Fruit fly (Drosophila melanogaster) whole organism, wandering third instar larva: Measurements from ENCODE around the gene CAH7.

Experiments used
- Abd-B ChIP-seq: fragments of >200 bp; optimal IDR thresholded peaks from 2 replicates; lab custom pipeline; 2017; ENCODE audit warnings: missing biosample characterization, missing genetic modification characterization
- CG32264 ChIP-seq: fragments of 200-800 bp; sonication (Bioruptor generic); optimal IDR thresholded peaks from 2 replicates; lab custom pipeline; 2016; ENCODE audit warnings: missing biosample characterization, missing genetic modification characterization
- CG9705 ChIP-seq: fragments of 200-800 bp; sonication (Bioruptor generic); optimal IDR thresholded peaks from 2 replicates; lab custom pipeline; 2018; ENCODE audit warnings: missing biosample characterization, mild to moderate bottlenecking, missing genetic modification characterization
- Dfd ChIP-seq: fragments of >200 bp; optimal IDR thresholded peaks from 2 replicates; lab custom pipeline; 2017; ENCODE audit warnings: missing biosample characterization, missing genetic modification characterization
- Dif ChIP-seq: fragments of 200-275, 200-300 bp; sonication (Bioruptor generic); optimal IDR thresholded peaks from 2 replicates; lab custom pipeline; 2018; ENCODE audit warnings: missing biosample characterization, missing genetic modification characterization; ENCODE audit not compliant: partially characterized antibody
- GATAd ChIP-seq: sonication (Bioruptor generic); optimal IDR thresholded peaks from 2 replicates; lab custom pipeline; 2016; ENCODE audit warnings: missing biosample characterization, missing genetic modification characterization
- HLH106 ChIP-seq: fragments of 200-800 bp; optimal IDR thresholded peaks from 3 replicates; lab custom pipeline; 2019; ENCODE audit warnings: missing biosample characterization, mild to moderate bottlenecking, missing genetic modification characterization, moderate library complexity
- Hnf4 ChIP-seq: fragments of 200-800 bp; sonication (Bioruptor generic); optimal IDR thresholded peaks from 2 replicates; lab custom pipeline; 2016; ENCODE audit warnings: missing biosample characterization, mild to moderate bottlenecking, missing genetic modification characterization
- Hr78 ChIP-seq: fragments of >200 bp; optimal IDR thresholded peaks from 2 replicates; lab custom pipeline; 2017; ENCODE audit warnings: missing biosample characterization, missing genetic modification characterization
- Jra ChIP-seq: sonication (Bioruptor generic); optimal IDR thresholded peaks from 2 replicates; lab custom pipeline; 2016; ENCODE audit warnings: missing biosample characterization, missing genetic modification characterization
- Mio ChIP-seq: sonication (Bioruptor generic); optimal IDR thresholded peaks from 2 replicates; lab custom pipeline; 2016; ENCODE audit warnings: missing biosample characterization, missing genetic modification characterization
- Myc ChIP-seq: fragments of >200 bp; optimal IDR thresholded peaks from 2 replicates; lab custom pipeline; 2017
- N ChIP-seq: fragments of >200 bp; optimal IDR thresholded peaks from 2 replicates; lab custom pipeline; 2018; ENCODE audit warnings: missing biosample characterization, missing external identifiers, missing genetic modification characterization
- OdsH ChIP-seq: fragments of 200-800 bp; sonication (Bioruptor generic); optimal IDR thresholded peaks from 2 replicates; lab custom pipeline; 2016; ENCODE audit warnings: missing biosample characterization, mild to moderate bottlenecking, missing genetic modification characterization
- Rel ChIP-seq, 2 experiments: fragments of 200-800 bp; sonication (Bioruptor generic) in 1 of 2; optimal IDR thresholded peaks; 2 replicates in 1 of 2; 3 replicates in 1 of 2; lab custom pipeline; 2016 to 2019; ENCODE audit warnings: mild to moderate bottlenecking in 2 of 2, missing biosample characterization in 2 of 2, missing genetic modification characterization in 2 of 2, moderate library complexity in 1 of 2
- Sp1 ChIP-seq: fragments of 200-800 bp; sonication (Bioruptor generic); optimal IDR thresholded peaks from 3 replicates; lab custom pipeline; 2019; ENCODE audit warnings: missing biosample characterization, mild to moderate bottlenecking, missing genetic modification characterization, moderate library complexity
- Vsx2 ChIP-seq: fragments of 200-300, 225-300 bp; sonication (Bioruptor generic); optimal IDR thresholded peaks from 2 replicates; lab custom pipeline; 2018; ENCODE audit warnings: missing biosample characterization, missing genetic modification characterization; ENCODE audit not compliant: partially characterized antibody
- br ChIP-seq: fragments of 200-800 bp; sonication (Bioruptor generic); optimal IDR thresholded peaks from 2 replicates; lab custom pipeline; 2016; ENCODE audit warnings: missing biosample characterization, missing genetic modification characterization
- brk ChIP-seq: fragments of 200-800 bp; sonication (Bioruptor generic); optimal IDR thresholded peaks from 2 replicates; lab custom pipeline; 2016; ENCODE audit warnings: missing biosample characterization, mild to moderate bottlenecking, missing genetic modification characterization
- dl ChIP-seq, 2 experiments: fragments of 175-275, 200-275 bp in 1 of 2; fragments of 200-275 bp in 1 of 2; sonication (Bioruptor generic); optimal IDR thresholded peaks; lab custom pipeline; 2018; ENCODE audit warnings: mild to moderate bottlenecking in 2 of 2, missing biosample characterization in 2 of 2, missing genetic modification characterization in 2 of 2, moderate library complexity in 2 of 2; ENCODE audit not compliant: partially characterized antibody in 2 of 2, insufficient read depth in 1 of 2
- dmrt93B ChIP-seq: fragments of 200-800 bp; sonication (Bioruptor generic); optimal IDR thresholded peaks from 2 replicates; lab custom pipeline; 2018; ENCODE audit warnings: missing biosample characterization, mild to moderate bottlenecking, missing genetic modification characterization
- dsf ChIP-seq: sonication (Bioruptor generic); optimal IDR thresholded peaks from 2 replicates; lab custom pipeline; 2016; ENCODE audit warnings: missing biosample characterization, missing genetic modification characterization, borderline replicate concordance
- ey ChIP-seq: fragments of 200-800 bp; sonication (Bioruptor generic); optimal IDR thresholded peaks from 2 replicates; lab custom pipeline; 2016; ENCODE audit warnings: missing biosample characterization, missing genetic modification characterization
- foxo ChIP-seq, 2 experiments: fragments of 200-800 bp; sonication (Bioruptor generic); optimal IDR thresholded peaks; 2 replicates in 1 of 2; 3 replicates in 1 of 2; lab custom pipeline; 2016 to 2017; ENCODE audit warnings: missing biosample characterization in 2 of 2, missing genetic modification characterization in 2 of 2
- fru ChIP-seq: fragments of 200-800 bp; sonication (Bioruptor generic); optimal IDR thresholded peaks from 3 replicates; lab custom pipeline; 2016; ENCODE audit warnings: missing biosample characterization, mild to moderate bottlenecking, missing genetic modification characterization
- jim ChIP-seq: fragments of 175-275, 200-325 bp; sonication (Bioruptor generic); optimal IDR thresholded peaks from 2 replicates; lab custom pipeline; 2016; ENCODE audit warnings: missing biosample characterization, mild to moderate bottlenecking, missing genetic modification characterization
- lola ChIP-seq: fragments of >200 bp; optimal IDR thresholded peaks from 2 replicates; lab custom pipeline; 2017; ENCODE audit warnings: missing biosample characterization, missing genetic modification characterization
- pan ChIP-seq: fragments of >200 bp; optimal IDR thresholded peaks from 2 replicates; lab custom pipeline; 2017
- psq ChIP-seq: fragments of 200-800 bp; sonication (Bioruptor generic); optimal IDR thresholded peaks from 3 replicates; lab custom pipeline; 2017; ENCODE audit warnings: missing biosample characterization, mild to moderate bottlenecking, missing genetic modification characterization, moderate library complexity
- rgr ChIP-seq: fragments of 200-800 bp; sonication (Bioruptor generic); optimal IDR thresholded peaks from 3 replicates; lab custom pipeline; 2016; ENCODE audit warnings: missing biosample characterization, mild to moderate bottlenecking, missing genetic modification characterization
- sage ChIP-seq: fragments of 200-800 bp; sonication (Bioruptor generic); optimal IDR thresholded peaks from 2 replicates; lab custom pipeline; 2016; ENCODE audit warnings: missing biosample characterization, mild to moderate bottlenecking, missing genetic modification characterization
- sv ChIP-seq: fragments of 200-800 bp; sonication (Bioruptor generic); optimal IDR thresholded peaks from 3 replicates; lab custom pipeline; 2016; ENCODE audit warnings: missing biosample characterization, missing genetic modification characterization
- tai ChIP-seq: sonication (Bioruptor generic); optimal IDR thresholded peaks from 2 replicates; lab custom pipeline; 2016; ENCODE audit warnings: missing biosample characterization, missing genetic modification characterization
- usp ChIP-seq: fragments of >200 bp; optimal IDR thresholded peaks from 2 replicates; lab custom pipeline; 2017; ENCODE audit warnings: missing biosample characterization, missing genetic modification characterization
- woc ChIP-seq: sonication (Bioruptor generic); optimal IDR thresholded peaks from 2 replicates; lab custom pipeline; 2016; ENCODE audit warnings: missing biosample characterization, mild to moderate bottlenecking, missing genetic modification characterization

Gene CAH7

dm6 chr3R:10112195-10112594, at the start of gene CAH7:
Gene CAH7, plus strand, starts transcription at chr3R:10112237.
- no peak for TF ChIP-seq CG9705
- TF ChIP-seq Rel (GFP tag; optimal IDR thresholded peaks at IDR 0.05; lab: Kevin White, UChicago) = no peak
- TF ChIP-seq Rel (tag; optimal IDR thresholded peaks at IDR 0.05; lab: Kevin White, UChicago) = no peak
- TF ChIP-seq foxo (GFP tag; optimal IDR thresholded peaks at IDR 0.05; lab: Kevin White, UChicago) = no peak
- TF ChIP-seq Mio (GFP tag; lab: Kevin White, UChicago) = no peak
- TF ChIP-seq lola (GFP tag; lab: Kevin White, UChicago) = no peak
- TF ChIP-seq dmrt93B (GFP tag; lab: Kevin White, UChicago) = no peak
- TF ChIP-seq Dif (GFP tag; lab: Kevin White, UChicago) = no peak
- no peak for TF ChIP-seq Jra (GFP tag; lab: Kevin White, UChicago)
- TF ChIP-seq brk (GFP tag; lab: Kevin White, UChicago) = no peak
- TF ChIP-seq Dfd (GFP tag; lab: Kevin White, UChicago) = no peak

- TF ChIP-seq Myc (lab: Kevin White, UChicago) = no peak
- TF ChIP-seq Mio (GFP tag; lab: Kevin White, UChicago) = no peak
- no peak for TF ChIP-seq ey (GFP tag; lab: Kevin White, UChicago)
- TF ChIP-seq tai (GFP tag; lab: Kevin White, UChicago) = no peak
- no peak for TF ChIP-seq Hnf4 (GFP tag; lab: Kevin White, UChicago)
- no peak for TF ChIP-seq sage (GFP tag; lab: Kevin White, UChicago)
- TF ChIP-seq foxo (GFP tag; optimal IDR thresholded peaks at IDR 0.05; lab: Kevin White, UChicago) = no peak
- TF ChIP-seq HLH106 (tag; lab: Kevin White, UChicago) = no peak
- no peak for TF ChIP-seq Rel (GFP tag; optimal IDR thresholded peaks at IDR 0.05; lab: Kevin White, UChicago)
- no peak for TF ChIP-seq Rel (tag; optimal IDR thresholded peaks at IDR 0.05; lab: Kevin White, UChicago)
- no peak for TF ChIP-seq OdsH (GFP tag; lab: Kevin White, UChicago)
- no peak for TF ChIP-seq fru
- TF ChIP-seq Abd-B (GFP tag; lab: Kevin White, UChicago) = no peak
- TF ChIP-seq sv (GFP tag; lab: Kevin White, UChicago) = no peak
- no peak for TF ChIP-seq woc
- TF ChIP-seq brk (GFP tag; lab: Kevin White, UChicago) = no peak
- no peak for TF ChIP-seq dsf (GFP tag; lab: Kevin White, UChicago)
- TF ChIP-seq Dfd (GFP tag; lab: Kevin White, UChicago) = no peak
- TF ChIP-seq Hr78 (GFP tag; lab: Kevin White, UChicago) = no peak
Measured at dm6 chr3R:10062324-10062723, 49.7 kb upstream of the CAH7 start, which contains the start of gene CG33630. Gene CG33630, plus strand, starts transcription at chr3R:10062624.

- TF ChIP-seq usp (GFP tag; lab: Kevin White, UChicago) = no peak
- no peak for TF ChIP-seq dmrt93B (GFP tag; lab: Kevin White, UChicago)
- TF ChIP-seq ey (GFP tag; lab: Kevin White, UChicago) = no peak
- no peak for TF ChIP-seq Vsx2 (GFP tag; lab: Kevin White, UChicago)
- no peak for TF ChIP-seq psq (GFP tag; lab: Kevin White, UChicago)
- TF ChIP-seq N (GFP tag; lab: Kevin White, UChicago) = no peak
- TF ChIP-seq lola (GFP tag; lab: Kevin White, UChicago) = no peak
- TF ChIP-seq Hr78 (GFP tag; lab: Kevin White, UChicago) = no peak
Measured at dm6 chr3R:10063707-10064106, 48.3 kb upstream of the CAH7 start, which contains the start of gene CG33631. Gene CG33631, plus strand, starts transcription at chr3R:10064007.

- TF ChIP-seq ey (GFP tag; lab: Kevin White, UChicago) (no peak), Dif (GFP tag; lab: Kevin White, UChicago) (no peak), CG32264 (GFP tag; lab: Kevin White, UChicago) (no peak), sage (GFP tag; lab: Kevin White, UChicago) (no peak), jim (GFP tag; lab: Kevin White, UChicago) (no peak), Abd-B (GFP tag; lab: Kevin White, UChicago) (no peak), fru (no peak)
Measured at dm6 chr3R:10066470-10066869, 45.6 kb upstream of the CAH7 start, which contains the start of gene CG33783. Gene CG33783, plus strand, starts transcription at chr3R:10066770.

- TF ChIP-seq Vsx2 (GFP tag; lab: Kevin White, UChicago) (no peak), psq (GFP tag; lab: Kevin White, UChicago) (no peak), OdsH (GFP tag; lab: Kevin White, UChicago) (no peak), rgr (GFP tag; lab: Kevin White, UChicago) (no peak), Mio (GFP tag; lab: Kevin White, UChicago) (no peak), br (GFP tag; lab: Kevin White, UChicago) (no peak), Dif (GFP tag; lab: Kevin White, UChicago) (no peak), Dfd (GFP tag; lab: Kevin White, UChicago) (no peak), fru (no peak), pan (lab: Kevin White, UChicago) (no peak), HLH106 (tag; lab: Kevin White, UChicago) (no peak), N (GFP tag; lab: Kevin White, UChicago) (no peak), lola (GFP tag; lab: Kevin White, UChicago) (no peak), GATAd (GFP tag; lab: Kevin White, UChicago) (no peak), Sp1 (GFP tag; lab: Kevin White, UChicago) (no peak), Myc (lab: Kevin White, UChicago) (no peak), Abd-B (GFP tag; lab: Kevin White, UChicago) (no peak), Hnf4 (GFP tag; lab: Kevin White, UChicago) (no peak), usp (GFP tag; lab: Kevin White, UChicago) (no peak), dl (GFP tag; optimal IDR thresholded peaks at IDR 0.05; lab: Kevin White, UChicago; ENCODE audit: insufficient read depth in 1 of 2, partially characterized antibody in 2 of 2) (no peak)
- TF ChIP-seq, all 38 proteins: peak for 0
Measured at dm6 chr3R:10067605-10068004, 44.4 kb upstream of the CAH7 start, which contains the start of gene CG33784. Gene CG33784, plus strand, starts transcription at chr3R:10067905.
